Fruit fly (Drosophila melanogaster) whole organism, embryonic: ENCODE measurements around the gene CG16956.

ENCODE experiments used
- Bdp1 ChIP-seq: fragments of 200-800 bp; sonication (Bioruptor generic); optimal IDR thresholded peaks from 3 replicates; lab custom pipeline; 2016; ENCODE audit warnings: missing biosample characterization, missing genetic modification characterization
- CG15479 ChIP-seq: fragments of 200-800 bp; sonication (Bioruptor generic); optimal IDR thresholded peaks from 3 replicates; lab custom pipeline; 2019; ENCODE audit warnings: missing biosample characterization, mild to moderate bottlenecking, missing genetic modification characterization, moderate library complexity
- CG1602 ChIP-seq: fragments of 200-800 bp; sonication (Bioruptor generic); optimal IDR thresholded peaks from 3 replicates; lab custom pipeline; 2016; ENCODE audit warnings: missing biosample characterization, missing genetic modification characterization
- CG16863 ChIP-seq: fragments of 200-800 bp; sonication (Bioruptor generic); optimal IDR thresholded peaks from 3 replicates; lab custom pipeline; 2016; ENCODE audit warnings: missing biosample characterization, missing genetic modification characterization
- CG17328 ChIP-seq: fragments of 200-800 bp; sonication (Bioruptor generic); IDR thresholded peaks from 2 replicates; pipeline ENCODE4 v1.3.6; 2022; ENCODE audit warnings: missing biosample characterization, missing genetic modification characterization
- CG17829 ChIP-seq: fragments of 200-800 bp; optimal IDR thresholded peaks from 2 replicates; lab custom pipeline; 2019; ENCODE audit warnings: missing biosample characterization, mild to moderate bottlenecking, missing genetic modification characterization, moderate library complexity
- CG2116 ChIP-seq: fragments of 200-800 bp; sonication (Bioruptor generic); optimal IDR thresholded peaks from 3 replicates; lab custom pipeline; 2018; ENCODE audit warnings: missing biosample characterization, mild to moderate bottlenecking, missing genetic modification characterization
- CG30020 ChIP-seq: fragments of 200-800 bp; optimal IDR thresholded peaks from 2 replicates; lab custom pipeline; 2019; ENCODE audit warnings: missing biosample characterization, mild to moderate bottlenecking, missing genetic modification characterization, moderate library complexity
- CG31441 ChIP-seq: fragments of 200-800 bp; sonication (Bioruptor generic); IDR thresholded peaks from 2 replicates; pipeline ENCODE4 v1.3.6; 2022; ENCODE audit warnings: missing biosample characterization, missing genetic modification characterization
- CG34422 ChIP-seq: fragments of 200-800 bp; sonication (Bioruptor generic); IDR thresholded peaks from 3 replicates; pipeline ENCODE4 v1.3.6; 2022; ENCODE audit warnings: missing biosample characterization, missing genetic modification characterization
- CG3995 ChIP-seq: fragments of 200-800 bp; sonication (Bioruptor generic); optimal IDR thresholded peaks from 3 replicates; lab custom pipeline; 2016; ENCODE audit warnings: missing biosample characterization, missing genetic modification characterization
- CG4328 ChIP-seq: fragments of 200-800 bp; sonication (Bioruptor generic); optimal IDR thresholded peaks from 3 replicates; lab custom pipeline; 2017; ENCODE audit warnings: missing biosample characterization, missing genetic modification reagents, missing genetic modification characterization
- CG4424 ChIP-seq: fragments of 200-800 bp; sonication (Bioruptor generic); optimal IDR thresholded peaks from 3 replicates; lab custom pipeline; 2016; ENCODE audit warnings: missing biosample characterization, missing genetic modification characterization
- CG5245 ChIP-seq: fragments of 200-800 bp; sonication (Bioruptor generic); optimal IDR thresholded peaks from 3 replicates; lab custom pipeline; 2016; ENCODE audit warnings: missing biosample characterization, missing genetic modification characterization
- CG6254 ChIP-seq: fragments of 200-800 bp; sonication (Bioruptor generic); optimal IDR thresholded peaks from 3 replicates; lab custom pipeline; 2017; ENCODE audit warnings: mild to moderate bottlenecking, missing biosample characterization, missing genetic modification reagents, missing genetic modification characterization
- CG6683 ChIP-seq: fragments of 200-800 bp; sonication (Bioruptor generic); optimal IDR thresholded peaks from 2 replicates; lab custom pipeline; 2017; ENCODE audit warnings: missing biosample characterization, mild to moderate bottlenecking, missing genetic modification characterization, missing genetic modification reagents
- CG6813 ChIP-seq: fragments of 200-800 bp; sonication (Bioruptor generic); optimal IDR thresholded peaks from 2 replicates; lab custom pipeline; 2017; ENCODE audit warnings: missing biosample characterization, missing genetic modification characterization, mild to moderate bottlenecking, moderate library complexity, missing genetic modification reagents
- CG7372 ChIP-seq: fragments of 200-800 bp; sonication (Bioruptor generic); IDR thresholded peaks from 2 replicates; pipeline ENCODE4 v1.3.6; 2022; ENCODE audit warnings: missing biosample characterization, missing genetic modification characterization
- CG9727 ChIP-seq: fragments of 200-800 bp; sonication (Bioruptor generic); optimal IDR thresholded peaks from 3 replicates; lab custom pipeline; 2017; ENCODE audit warnings: missing biosample characterization, mild to moderate bottlenecking, missing genetic modification characterization
- Chrac-16 ChIP-seq: fragments of 200-800 bp; sonication (Bioruptor generic); optimal IDR thresholded peaks from 3 replicates; lab custom pipeline; 2016; ENCODE audit warnings: missing biosample characterization, missing genetic modification characterization
- HLH3B ChIP-seq: fragments of 200-800 bp; sonication (Bioruptor generic); IDR thresholded peaks from 2 replicates; pipeline ENCODE4 v1.3.6; 2022; ENCODE audit warnings: missing biosample characterization, missing genetic modification characterization
- HLH4C ChIP-seq: fragments of 200-800 bp; sonication (Bioruptor generic); IDR thresholded peaks from 3 replicates; pipeline ENCODE4 v1.3.6; 2022; ENCODE audit warnings: missing biosample characterization, missing genetic modification characterization; ENCODE audit not compliant: partially characterized antibody
- Kr ChIP-seq: fragments of 200-800 bp; sonication (Bioruptor generic); optimal IDR thresholded peaks from 2 replicates; lab custom pipeline; 2017; ENCODE audit warnings: missing biosample characterization, mild to moderate bottlenecking, missing genetic modification characterization
- Myb ChIP-seq: fragments of 200-800 bp; sonication (Bioruptor generic); optimal IDR thresholded peaks from 2 replicates; lab custom pipeline; 2016; ENCODE audit warnings: missing biosample characterization, missing genetic modification characterization
- PHDP ChIP-seq: fragments of 200-800 bp; sonication (Bioruptor generic); optimal IDR thresholded peaks from 3 replicates; lab custom pipeline; 2018; ENCODE audit warnings: missing biosample characterization, mild to moderate bottlenecking, missing genetic modification characterization, moderate library complexity
- Ptx1 ChIP-seq: fragments of 200-800 bp; sonication (Bioruptor generic); IDR thresholded peaks from 2 replicates; pipeline ENCODE4 v1.3.6; 2022; ENCODE audit warnings: missing biosample characterization, missing genetic modification characterization
- Ravus ChIP-seq: fragments of 200-800 bp; sonication (Bioruptor generic); IDR thresholded peaks from 2 replicates; pipeline ENCODE4 v1.3.6; 2022; ENCODE audit warnings: missing biosample characterization, missing genetic modification characterization
- Six4 ChIP-seq: fragments of 200-800 bp; sonication (Bioruptor generic); optimal IDR thresholded peaks from 2 replicates; lab custom pipeline; 2016; ENCODE audit warnings: missing biosample characterization, missing genetic modification characterization
- Sox100B ChIP-seq: fragments of 200-800 bp; sonication (Bioruptor generic); optimal IDR thresholded peaks from 3 replicates; lab custom pipeline; 2018; ENCODE audit warnings: missing biosample characterization, mild to moderate bottlenecking, missing genetic modification characterization
- Tbp ChIP-seq: fragments of >200 bp; optimal IDR thresholded peaks from 2 replicates; lab custom pipeline; 2018; ENCODE audit warnings: missing biosample characterization, missing genetic modification characterization
- Xrp1 ChIP-seq: fragments of 200-800 bp; sonication (Bioruptor generic); IDR thresholded peaks from 2 replicates; pipeline ENCODE4 v1.3.6; 2022; ENCODE audit warnings: missing biosample characterization, missing genetic modification characterization
- ab ChIP-seq: fragments of 200-800 bp; sonication (Bioruptor generic); optimal IDR thresholded peaks from 2 replicates; lab custom pipeline; 2016; ENCODE audit warnings: missing biosample characterization, missing genetic modification characterization
- ac ChIP-seq: fragments of 200-800 bp; sonication (Bioruptor generic); optimal IDR thresholded peaks from 3 replicates; lab custom pipeline; 2017; ENCODE audit warnings: missing biosample characterization, mild to moderate bottlenecking, missing genetic modification characterization
- ap ChIP-seq: fragments of 200-800 bp; sonication (Bioruptor generic); IDR thresholded peaks from 2 replicates; pipeline ENCODE4 v1.3.6; 2022; ENCODE audit warnings: missing biosample characterization, missing genetic modification characterization
- bcd ChIP-seq: fragments of 200-800 bp; sonication (Bioruptor generic); optimal IDR thresholded peaks from 2 replicates; lab custom pipeline; 2017; ENCODE audit warnings: missing biosample characterization, mild to moderate bottlenecking, missing genetic modification characterization
- br ChIP-seq: fragments of >200 bp; optimal IDR thresholded peaks from 2 replicates; lab custom pipeline; 2017
- da ChIP-seq: fragments of 200-800 bp; sonication (Bioruptor generic); optimal IDR thresholded peaks from 2 replicates; lab custom pipeline; 2016; ENCODE audit warnings: missing biosample characterization, missing genetic modification characterization
- fd3F ChIP-seq: fragments of 200-800 bp; sonication (Bioruptor generic); optimal IDR thresholded peaks from 2 replicates; lab custom pipeline; 2018; ENCODE audit warnings: missing biosample characterization, mild to moderate bottlenecking, missing genetic modification characterization, moderate library complexity
- ftz-f1 ChIP-seq: fragments of 200-800 bp; sonication (Bioruptor generic); optimal IDR thresholded peaks from 2 replicates; lab custom pipeline; 2016; ENCODE audit warnings: missing biosample characterization, missing genetic modification characterization
- gfzf ChIP-seq: fragments of 200-800 bp; sonication (Bioruptor generic); optimal IDR thresholded peaks from 2 replicates; lab custom pipeline; 2016; ENCODE audit warnings: missing biosample characterization, mild to moderate bottlenecking, missing genetic modification characterization, moderate library complexity
- grau ChIP-seq: fragments of 200-800 bp; optimal IDR thresholded peaks from 3 replicates; lab custom pipeline; 2019; ENCODE audit warnings: missing biosample characterization, mild to moderate bottlenecking, missing genetic modification characterization, moderate library complexity
- jumu ChIP-seq: fragments of 200-800 bp; sonication (Bioruptor generic); optimal IDR thresholded peaks from 3 replicates; lab custom pipeline; 2016; ENCODE audit warnings: missing biosample characterization, missing genetic modification characterization
- nom ChIP-seq: fragments of 200-800 bp; sonication (Bioruptor generic); optimal IDR thresholded peaks from 2 replicates; lab custom pipeline; 2017; ENCODE audit warnings: missing biosample characterization, missing genetic modification characterization, mild to moderate bottlenecking, moderate library complexity, missing genetic modification reagents
- peb ChIP-seq: fragments of 200-800 bp; sonication (Bioruptor generic); IDR thresholded peaks from 2 replicates; pipeline ENCODE4 v1.3.6; 2022; ENCODE audit warnings: missing biosample characterization, missing genetic modification characterization
- psq ChIP-seq: fragments of 200-800 bp; sonication (Bioruptor generic); optimal IDR thresholded peaks from 2 replicates; lab custom pipeline; 2017; ENCODE audit warnings: missing biosample characterization, missing genetic modification characterization
- pum ChIP-seq: fragments of 200-800 bp; sonication (Bioruptor generic); optimal IDR thresholded peaks from 2 replicates; lab custom pipeline; 2016; ENCODE audit warnings: missing biosample characterization, missing genetic modification characterization
- ranshi ChIP-seq: fragments of 200-800 bp; sonication (Bioruptor generic); IDR thresholded peaks from 2 replicates; pipeline ENCODE4 v1.3.6; 2022; ENCODE audit warnings: missing biosample characterization, missing genetic modification characterization
- sima ChIP-seq: fragments of 200-800 bp; sonication (Bioruptor generic); optimal IDR thresholded peaks from 2 replicates; lab custom pipeline; 2016; ENCODE audit warnings: missing biosample characterization, missing genetic modification characterization
- sqz ChIP-seq: fragments of 200-800 bp; sonication (Bioruptor generic); optimal IDR thresholded peaks from 3 replicates; lab custom pipeline; 2018; ENCODE audit warnings: missing biosample characterization, mild to moderate bottlenecking, missing genetic modification characterization
- sug ChIP-seq: fragments of 200-800 bp; optimal IDR thresholded peaks from 2 replicates; lab custom pipeline; 2019; ENCODE audit warnings: missing biosample characterization, mild to moderate bottlenecking, missing genetic modification characterization, moderate library complexity
- twi ChIP-seq: fragments of 200-800 bp; optimal IDR thresholded peaks from 2 replicates; lab custom pipeline; 2019; ENCODE audit warnings: missing biosample characterization, mild to moderate bottlenecking, missing genetic modification characterization, moderate library complexity
- zen ChIP-seq: fragments of 200-800 bp; sonication (Bioruptor generic); optimal IDR thresholded peaks from 3 replicates; lab custom pipeline; 2018; ENCODE audit warnings: missing biosample characterization, mild to moderate bottlenecking, missing genetic modification characterization, moderate library complexity

CG16956 gene

dm6 chr2L:13378488-13378964, 35.8 kb downstream of the CG16956 start, which contains the start of the genes CG9302 and beta'COP (continued):
- TF ChIP-seq CG1602 (GFP tag; lab: Kevin White, UChicago) (peak; percentile 49), CG30020 (peak; percentile 69), sima (GFP tag; lab: Kevin White, UChicago) (no peak), CG7372 (GFP tag; lab: Robert Waterston, UW) (no peak; the same call in 1 of the 2 replicates), CG31441 (peak; percentile 77), Ravus (GFP tag; lab: Robert Waterston, UW) (no peak), CG6813 (GFP tag; lab: Kevin White, UChicago) (no peak), Kr (GFP tag; lab: Kevin White, UChicago) (no peak), Bdp1 (GFP tag; lab: Kevin White, UChicago) (peak; percentile 69), CG17328 (GFP tag; lab: Robert Waterston, UW) (no peak), PHDP (tag; lab: Kevin White, UChicago) (peak; percentile 56), CG5245 (GFP tag; lab: Kevin White, UChicago) (peak; percentile 31), Six4 (peak; percentile 23), bcd (GFP tag; lab: Kevin White, UChicago) (peak; percentile 80), CG2116 (GFP tag; lab: Kevin White, UChicago) (peak; percentile 85), Ptx1 (GFP tag; lab: Robert Waterston, UW) (peak; percentile 70), Sox100B (no peak), br (no peak), CG3995 (peak; percentile 21), ap (GFP tag; lab: Robert Waterston, UW) (no peak), HLH4C (GFP tag; lab: Robert Waterston, UW) (peak; percentile 72), pum (GFP tag; lab: Kevin White, UChicago) (peak; percentile 47), ab (GFP tag; lab: Kevin White, UChicago) (peak; percentile 3), Tbp (no peak), sqz (no peak), CG15479 (no peak), HLH3B (GFP tag; lab: Robert Waterston, UW) (no peak), gfzf (no peak), CG6683 (GFP tag; lab: Kevin White, UChicago) (peak; percentile 14), ranshi (GFP tag; lab: Robert Waterston, UW) (0 out of 2 replicates have a peak, but pooled peaks have one; percentile 35), CG4424 (GFP tag; lab: Kevin White, UChicago) (peak; percentile 68), CG34422 (GFP tag; lab: Robert Waterston, UW) (0 out of 3 replicates have a peak, but pooled peaks have one; percentile 57), zen (tag; lab: Kevin White, UChicago) (peak; percentile 84), fd3F (GFP tag; lab: Kevin White, UChicago) (peak; percentile 56), nom (GFP tag; lab: Kevin White, UChicago) (no peak), jumu (no peak), grau (peak; percentile 81), Xrp1 (peak; percentile 52), psq (GFP tag; lab: Kevin White, UChicago) (peak; percentile 18), CG16863 (peak; percentile 1), CG9727 (peak; percentile 78), twi (peak; percentile 65), ftz-f1 (no peak), sug (tag; lab: Kevin White, UChicago) (peak; percentile 85), da (GFP tag; lab: Kevin White, UChicago) (no peak), CG4328 (GFP tag; lab: Kevin White, UChicago) (peak; percentile 66), Chrac-16 (GFP tag; lab: Kevin White, UChicago) (peak; percentile 66), peb (GFP tag; lab: Robert Waterston, UW) (0 out of 2 replicates have a peak, but pooled peaks have one; percentile 25), Myb (GFP tag; lab: Kevin White, UChicago) (no peak), ac (GFP tag; lab: Kevin White, UChicago) (no peak), CG17829 (tag; lab: Kevin White, UChicago) (peak; percentile 82), CG6254 (GFP tag; lab: Kevin White, UChicago) (no peak)
